Fruit fly (Drosophila melanogaster) Kc167 (cell line): Measurements from ENCODE around the gene CG14803.

ENCODE experiments used
- h ChIP-seq: fragments of >200 bp; optimal IDR thresholded peaks from 3 replicates; lab custom pipeline; 2018; ENCODE audit warnings: missing external identifiers
- insv ChIP-seq: fragments of >200 bp; optimal IDR thresholded peaks from 3 replicates; lab custom pipeline; 2018; ENCODE audit warnings: missing external identifiers
- psq ChIP-seq: fragments of >200 bp; optimal IDR thresholded peaks from 2 replicates; lab custom pipeline; 2017; ENCODE audit warnings: missing external identifiers
- ttk ChIP-seq: sonication (Bioruptor generic); optimal IDR thresholded peaks from 2 replicates; lab custom pipeline; 2017; ENCODE audit warnings: missing external identifiers

dm6 chrX:1823883-1824609 lies 44.6 kb upstream of the CG14803 start:
- no peak for TF ChIP-seq psq (lab: Kevin White, UChicago)
- TF ChIP-seq h (lab: Kevin White, UChicago) = no peak
- TF ChIP-seq insv (lab: Kevin White, UChicago) = no peak
- TF ChIP-seq ttk (lab: Kevin White, UChicago) = no peak
